Worm (Caenorhabditis elegans): ENCODE data around the gene Y37D8A.19.

DNA sequence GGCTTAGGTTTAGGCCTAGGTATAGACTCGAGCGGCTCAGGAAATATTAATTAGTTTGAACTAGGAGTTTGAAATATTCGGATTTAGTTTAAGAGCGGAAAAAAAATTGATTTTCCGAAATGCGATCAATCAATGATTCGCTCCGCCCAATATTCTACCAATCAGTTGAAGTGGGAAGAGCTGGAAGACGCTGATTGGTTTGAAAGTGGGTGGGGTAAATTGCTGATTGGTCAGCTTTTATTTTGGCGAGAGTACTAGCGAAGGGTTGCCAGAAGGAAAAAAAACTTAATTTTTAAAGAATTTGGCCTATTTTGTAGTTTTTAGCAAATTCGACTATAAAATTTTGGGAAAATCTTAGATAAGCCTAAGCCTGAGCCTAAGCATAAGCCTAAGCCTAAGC lies 14.4 kb downstream of the Y37D8A.19 start:
- no peak for TF ChIP-seq ref-1 (GFP tag; conservative IDR thresholded peaks at IDR 0.05)
- TF ChIP-seq ztf-23 (GFP tag; IDR thresholded peaks at IDR 0.05): no peak
- TF ChIP-seq flt-1 (GFP tag; IDR thresholded peaks at IDR 0.05): no peak
- no peak for TF ChIP-seq T22C8.4 (GFP tag; IDR thresholded peaks at IDR 0.05)
- TF ChIP-seq tab-1 (GFP tag; IDR thresholded peaks at IDR 0.05): no peak
- TF ChIP-seq med-1 (GFP tag; optimal IDR thresholded peaks at IDR 0.05; ENCODE audit: insufficient read depth): no peak

Measured in whole organism, midembryonic.